Worm (Caenorhabditis elegans) whole organism, young adult: ENCODE results near the gene str-261.

Experiments
- T26A5.8 ChIP-seq: sonication (generic microtip); optimal IDR thresholded peaks from 2 replicates; lab custom pipeline; 2016; ENCODE audit warnings: missing genetic modification characterization, missing compliant biosample characterization
- lin-35 ChIP-seq, 3 experiments: fragments of 150-350 bp in 2 of 3; sonication (generic microtip) in 1 of 3; optimal IDR thresholded peaks; 2 replicates each; lab custom pipeline; 2014 to 2018; ENCODE audit warnings: missing biosample characterization in 3 of 3, missing genetic modification characterization in 3 of 3, missing genetic modification reagents in 3 of 3
- nfya-1 ChIP-seq: sonication (generic microtip); optimal IDR thresholded peaks from 2 replicates; lab custom pipeline; 2017; ENCODE audit warnings: antibody characterized with exemption, missing compliant biosample characterization, missing genetic modification characterization, borderline replicate concordance; ENCODE audit not compliant: insufficient read depth
- nfyb-1 ChIP-seq: fragments of 200-800 bp; sonication (Bioruptor generic); IDR thresholded peaks from 2 replicates; pipeline ENCODE4 v1.3.6; 2022; ENCODE audit warnings: missing genetic modification reagents, missing genetic modification characterization, missing compliant biosample characterization
- pha-4 ChIP-seq: fragments of 150-350 bp; sonication (generic microtip); optimal IDR thresholded peaks from 2 replicates; lab custom pipeline; 2014; ENCODE audit warnings: missing biosample characterization, missing genetic modification reagents, missing genetic modification characterization
- snpc-4 ChIP-seq, 5 experiments: fragments of 150-350 bp in 1 of 5; sonication (generic microtip) in 4 of 5; optimal IDR thresholded peaks; 2 replicates each; lab custom pipeline; 2014 to 2018; ENCODE audit warnings: missing genetic modification characterization in 5 of 5, missing biosample characterization in 3 of 5, antibody characterized with exemption in 2 of 5, mild to moderate bottlenecking in 2 of 5, missing compliant biosample characterization in 2 of 5, missing genotype in 2 of 5, moderate library complexity in 2 of 5, missing genetic modification reagents in 1 of 5
- tbx-9 ChIP-seq: sonication (generic microtip); optimal IDR thresholded peaks from 2 replicates; lab custom pipeline; 2016; ENCODE audit warnings: borderline replicate concordance, missing genetic modification characterization, inconsistent platforms, missing compliant biosample characterization

- TF ChIP-seq pha-4 (tag; lab: Kevin White, UChicago) (no peak), snpc-4 (GFP tag; optimal IDR thresholded peaks at IDR 0.05; lab: Kevin White, UChicago) (no peak), snpc-4 (tag; optimal IDR thresholded peaks at IDR 0.05; lab: Kevin White, UChicago) (no peak), nfyb-1 (GFP tag; lab: Robert Waterston, UW) (no peak), nfya-1 (tag; lab: Kevin White, UChicago) (no peak), lin-35 (GFP tag; optimal IDR thresholded peaks at IDR 0.05; lab: Kevin White, UChicago) (no peak), tbx-9 (tag; lab: Kevin White, UChicago) (no peak), T26A5.8 (tag; lab: Kevin White, UChicago) (no peak)
Measured at ce11 chrIII:11113845-11114244, 39.5 kb downstream of the str-261 start.
